Worm (Caenorhabditis elegans): ENCODE data around the gene gmap-1.

gmap-1 gene

ce11 chrX:12934768-12935167, at the start of gene gmap-1:
gmap-1 (minus strand) TSS chrX:12934978.
- TF ChIP-seq hpl-2 (GFP tag; optimal IDR thresholded peaks at IDR 0.05): no peak
- peak; percentile 30 for TF ChIP-seq nhr-90 (tag; optimal IDR thresholded peaks at IDR 0.05; ENCODE audit: poor library complexity)
- peak; percentile 34 for TF ChIP-seq blmp-1 (tag; optimal IDR thresholded peaks at IDR 0.05)
- TF ChIP-seq nhr-85 (tag): peak; percentile 82
- TF ChIP-seq snu-23 (GFP tag; optimal IDR thresholded peaks at IDR 0.05): peak; percentile 41
- no peak for TF ChIP-seq hlh-4 (tag; optimal IDR thresholded peaks at IDR 0.05)
- peak in 1 of 6 experiments; percentile 2 for TF ChIP-seq elt-3 (tag; optimal IDR thresholded peaks at IDR 0.05)
- peak; percentile 11 for TF ChIP-seq nhr-47 (tag; optimal IDR thresholded peaks at IDR 0.05)
- TF ChIP-seq C04F5.9 (tag; optimal IDR thresholded peaks at IDR 0.05): no peak
- no peak for TF ChIP-seq isw-1 (GFP tag; IDR thresholded peaks at IDR 0.05)
- no peak for TF ChIP-seq nhr-19 (GFP tag; conservative IDR thresholded peaks at IDR 0.05)
- TF ChIP-seq lin-35 (GFP tag; optimal IDR thresholded peaks at IDR 0.05): peak in 1 of 2 experiments; percentile 18
- peak; percentile 57 for TF ChIP-seq lin-14 (GFP tag; optimal IDR thresholded peaks at IDR 0.05)
- peak; percentile 29 for TF ChIP-seq nhr-71 (tag; optimal IDR thresholded peaks at IDR 0.05)
- peak; percentile 45 for TF ChIP-seq nhr-20 (tag; optimal IDR thresholded peaks at IDR 0.05)

- TF ChIP-seq skn-1 (tag; optimal IDR thresholded peaks at IDR 0.05): no peak
- peak; percentile 11 for TF ChIP-seq elt-2 (tag; optimal IDR thresholded peaks at IDR 0.05)
Measured at ce11 chrX:12982725-12983124, 47.9 kb upstream of the gmap-1 start.

- no peak for TF ChIP-seq lin-39 (tag; optimal IDR thresholded peaks at IDR 0.05)
- peak; percentile 62 for TF ChIP-seq elt-2 (tag; optimal IDR thresholded peaks at IDR 0.05)
Measured at ce11 chrX:12981393-12981792, 46.6 kb upstream of the gmap-1 start, which contains the start of gene scav-4. scav-4 (plus strand) TSS chrX:12981775.

ce11 chrX:12979747-12980146, 45.0 kb upstream of the gmap-1 start:
- TF ChIP-seq nhr-20 (tag; optimal IDR thresholded peaks at IDR 0.05): peak; percentile 8
- TF ChIP-seq grh-1 (GFP tag; IDR thresholded peaks at IDR 0.05): no peak
- no peak for TF ChIP-seq hlh-4 (tag; optimal IDR thresholded peaks at IDR 0.05)
- peak; percentile 46 for TF ChIP-seq elt-2 (tag; optimal IDR thresholded peaks at IDR 0.05)

- TF ChIP-seq hlh-17 (GFP tag; optimal IDR thresholded peaks at IDR 0.05; ENCODE audit: borderline replicate concordance) (no peak), nhr-76 (tag; optimal IDR thresholded peaks at IDR 0.05) (no peak), egl-13 (tag; optimal IDR thresholded peaks at IDR 0.05) (no peak), lin-13 (GFP tag; optimal IDR thresholded peaks at IDR 0.05) (no peak), ceh-88 (GFP tag; IDR thresholded peaks at IDR 0.05) (no peak), pax-3 (tag; optimal IDR thresholded peaks at IDR 0.05) (no peak), C34B4.2 (tag; optimal IDR thresholded peaks at IDR 0.05) (no peak), pag-3 (tag; optimal IDR thresholded peaks at IDR 0.05; ENCODE audit: borderline replicate concordance, insufficient read depth) (no peak), nhr-47 (tag; optimal IDR thresholded peaks at IDR 0.05) (no peak), unc-86 (tag; optimal IDR thresholded peaks at IDR 0.05) (no peak), fkh-10 (GFP tag; optimal IDR thresholded peaks at IDR 0.05) (no peak), hlh-4 (tag; optimal IDR thresholded peaks at IDR 0.05) (no peak), swsn-7 (tag; optimal IDR thresholded peaks at IDR 0.05) (no peak), jun-1 (tag; optimal IDR thresholded peaks at IDR 0.05) (no peak)
Measured at ce11 chrX:12978569-12978968, 43.8 kb upstream of the gmap-1 start.

- TF ChIP-seq grh-1 (GFP tag; IDR thresholded peaks at IDR 0.05) (no peak), elt-2 (tag; optimal IDR thresholded peaks at IDR 0.05) (no peak), snu-23 (GFP tag; optimal IDR thresholded peaks at IDR 0.05) (no peak), ama-1 (optimal IDR thresholded peaks at IDR 0.05) (no peak), lin-15B (tag; optimal IDR thresholded peaks at IDR 0.05) (no peak), Y116A8C.19 (tag; optimal IDR thresholded peaks at IDR 0.05; ENCODE audit: borderline replicate concordance) (no peak), nhr-20 (tag; optimal IDR thresholded peaks at IDR 0.05) (no peak), ets-5 (GFP tag; IDR thresholded peaks at IDR 0.05) (no peak), ceh-8 (GFP tag; optimal IDR thresholded peaks at IDR 0.05) (no peak), nhr-77 (tag; optimal IDR thresholded peaks at IDR 0.05) (no peak), F16B12.6 (tag; optimal IDR thresholded peaks at IDR 0.05) (no peak), nhr-11 (tag; optimal IDR thresholded peaks at IDR 0.05) (no peak)
Measured at ce11 chrX:12977451-12977850, 42.7 kb upstream of the gmap-1 start, which contains the start of gene F11C1.9. F11C1.9 (minus strand) TSS chrX:12977551.

Measured in whole organism, L1 larva.